Fruit fly (Drosophila melanogaster) whole organism, embryonic: ENCODE results near the gene CG43156.

Experiments
- Aef1 ChIP-seq: fragments of 200-800 bp; sonication (Bioruptor generic); IDR thresholded peaks from 3 replicates; pipeline ENCODE4 v1.3.6; 2022; ENCODE audit warnings: missing biosample characterization, missing genetic modification characterization
- B-H2 ChIP-seq: fragments of 200-800 bp; sonication (Bioruptor generic); optimal IDR thresholded peaks from 2 replicates; lab custom pipeline; 2018; ENCODE audit warnings: missing biosample characterization, mild to moderate bottlenecking, missing genetic modification characterization
- CG10147 ChIP-seq: fragments of 200-800 bp; sonication (Bioruptor generic); optimal IDR thresholded peaks from 2 replicates; lab custom pipeline; 2019; ENCODE audit warnings: missing biosample characterization, mild to moderate bottlenecking, missing genetic modification characterization, moderate library complexity
- CG12299 ChIP-seq: fragments of 200-800 bp; sonication (Bioruptor generic); optimal IDR thresholded peaks from 2 replicates; lab custom pipeline; 2018; ENCODE audit warnings: missing biosample characterization, mild to moderate bottlenecking, missing genetic modification characterization
- CG13424 ChIP-seq: fragments of 200-800 bp; sonication (Bioruptor generic); optimal IDR thresholded peaks from 2 replicates; lab custom pipeline; 2019; ENCODE audit warnings: missing biosample characterization, mild to moderate bottlenecking, missing genetic modification characterization, moderate library complexity
- CG14014 ChIP-seq: fragments of 200-800 bp; sonication (Bioruptor generic); IDR thresholded peaks from 2 replicates; pipeline ENCODE4 v1.3.6; 2022; ENCODE audit warnings: missing biosample characterization, missing genetic modification characterization
- CG15514 ChIP-seq: fragments of 200-800 bp; sonication (Bioruptor generic); optimal IDR thresholded peaks from 3 replicates; lab custom pipeline; 2017; ENCODE audit warnings: missing biosample characterization, missing genetic modification characterization, mild to moderate bottlenecking, moderate library complexity, missing genetic modification reagents
- CG17385 ChIP-seq: fragments of 200-800 bp; sonication (Bioruptor generic); optimal IDR thresholded peaks from 3 replicates; lab custom pipeline; 2018; ENCODE audit warnings: missing biosample characterization, mild to moderate bottlenecking, missing genetic modification characterization
- CG17829 ChIP-seq: fragments of 200-800 bp; optimal IDR thresholded peaks from 2 replicates; lab custom pipeline; 2019; ENCODE audit warnings: missing biosample characterization, mild to moderate bottlenecking, missing genetic modification characterization, moderate library complexity
- CG31441 ChIP-seq: fragments of 200-800 bp; sonication (Bioruptor generic); IDR thresholded peaks from 2 replicates; pipeline ENCODE4 v1.3.6; 2022; ENCODE audit warnings: missing biosample characterization, missing genetic modification characterization
- CG32772 ChIP-seq: fragments of 200-800 bp; sonication (Bioruptor generic); IDR thresholded peaks from 2 replicates; pipeline ENCODE4 v1.3.6; 2022; ENCODE audit warnings: missing biosample characterization, missing genetic modification characterization
- CG34376 ChIP-seq: fragments of 200-800 bp; sonication (Bioruptor generic); optimal IDR thresholded peaks from 2 replicates; lab custom pipeline; 2018; ENCODE audit warnings: missing biosample characterization, mild to moderate bottlenecking, missing genetic modification characterization
- CG3726 ChIP-seq: fragments of 200-800 bp; sonication (Bioruptor generic); IDR thresholded peaks from 3 replicates; pipeline ENCODE4, ENCODE4 v1.3.6; 2022; ENCODE audit warnings: missing biosample characterization, missing genetic modification characterization
- CG4282 ChIP-seq: fragments of 200-800 bp; sonication (Bioruptor generic); optimal IDR thresholded peaks from 2 replicates; lab custom pipeline; 2016; ENCODE audit warnings: missing biosample characterization, missing genetic modification characterization
- CG6765 ChIP-seq: fragments of 200-800 bp; sonication (Bioruptor generic); optimal IDR thresholded peaks from 3 replicates; lab custom pipeline; 2017; ENCODE audit warnings: missing biosample characterization, mild to moderate bottlenecking, missing genetic modification characterization
- CG7372 ChIP-seq: fragments of 200-800 bp; sonication (Bioruptor generic); IDR thresholded peaks from 2 replicates; pipeline ENCODE4 v1.3.6; 2022; ENCODE audit warnings: missing biosample characterization, missing genetic modification characterization
- CG7745 ChIP-seq: fragments of 200-800 bp; sonication (Bioruptor generic); optimal IDR thresholded peaks from 2 replicates; lab custom pipeline; 2018; ENCODE audit warnings: missing biosample characterization, mild to moderate bottlenecking, missing genetic modification characterization, moderate library complexity
- CG7839 ChIP-seq: fragments of 200-800 bp; sonication (Bioruptor generic); optimal IDR thresholded peaks from 3 replicates; lab custom pipeline; 2018; ENCODE audit warnings: missing biosample characterization, mild to moderate bottlenecking, missing genetic modification characterization, moderate library complexity
- CoRest ChIP-seq: fragments of 200-800 bp; sonication (Bioruptor generic); optimal IDR thresholded peaks from 3 replicates; lab custom pipeline; 2018; ENCODE audit warnings: missing biosample characterization, mild to moderate bottlenecking, missing genetic modification characterization, moderate library complexity
- Dref ChIP-seq: fragments of 200-800 bp; sonication (Bioruptor generic); IDR thresholded peaks from 2 replicates; pipeline ENCODE4 v1.3.6; 2022; ENCODE audit warnings: missing biosample characterization, missing genetic modification characterization
- E2f2 ChIP-seq: fragments of 200-800 bp; sonication (Bioruptor generic); IDR thresholded peaks from 2 replicates; pipeline ENCODE4 v1.3.6; 2022; ENCODE audit warnings: missing biosample characterization, missing genetic modification characterization
- Fer2 ChIP-seq: fragments of 200-800 bp; sonication (Bioruptor generic); optimal IDR thresholded peaks from 2 replicates; lab custom pipeline; 2018; ENCODE audit warnings: missing biosample characterization, mild to moderate bottlenecking, missing genetic modification characterization, moderate library complexity
- H15 ChIP-seq: fragments of 200-800 bp; sonication (Bioruptor generic); IDR thresholded peaks from 3 replicates; pipeline ENCODE4 v1.3.6; 2022; ENCODE audit warnings: missing biosample characterization, missing genetic modification characterization
- HLH4C ChIP-seq: fragments of 200-800 bp; sonication (Bioruptor generic); IDR thresholded peaks from 3 replicates; pipeline ENCODE4 v1.3.6; 2022; ENCODE audit warnings: missing biosample characterization, missing genetic modification characterization; ENCODE audit not compliant: partially characterized antibody
- HLHmδ ChIP-seq: fragments of 200-800 bp; sonication (Bioruptor generic); optimal IDR thresholded peaks from 2 replicates; lab custom pipeline; 2018; ENCODE audit warnings: missing biosample characterization, mild to moderate bottlenecking, missing genetic modification characterization, moderate library complexity
- Hey ChIP-seq: fragments of 200-800 bp; sonication (Bioruptor generic); optimal IDR thresholded peaks from 3 replicates; lab custom pipeline; 2018; ENCODE audit warnings: missing biosample characterization, mild to moderate bottlenecking, missing genetic modification characterization
- Hr39 ChIP-seq: fragments of >200 bp; optimal IDR thresholded peaks from 2 replicates; lab custom pipeline; 2017
- Hsf ChIP-seq: fragments of 200-800 bp; sonication (Bioruptor generic); optimal IDR thresholded peaks from 3 replicates; lab custom pipeline; 2016; ENCODE audit warnings: missing biosample characterization, missing genetic modification characterization
- Mad ChIP-seq: fragments of 200-800 bp; sonication (Bioruptor generic); optimal IDR thresholded peaks from 2 replicates; lab custom pipeline; 2016; ENCODE audit warnings: missing biosample characterization, missing genetic modification characterization
- NC2α ChIP-seq: fragments of 200-800 bp; sonication (Bioruptor generic); optimal IDR thresholded peaks from 2 replicates; lab custom pipeline; 2016; ENCODE audit warnings: missing biosample characterization, missing genetic modification characterization
- NFAT ChIP-seq: fragments of 200-800 bp; sonication (Bioruptor generic); IDR thresholded peaks from 2 replicates; pipeline ENCODE4 v1.3.6; 2022; ENCODE audit warnings: missing biosample characterization, missing genetic modification characterization
- Oli ChIP-seq: fragments of 200-800 bp; sonication (Bioruptor generic); optimal IDR thresholded peaks from 2 replicates; lab custom pipeline; 2018; ENCODE audit warnings: missing biosample characterization, mild to moderate bottlenecking, missing genetic modification characterization, moderate library complexity
- Rx ChIP-seq: fragments of 200-800 bp; sonication (Bioruptor generic); IDR thresholded peaks from 2 replicates; pipeline ENCODE4 v1.3.6; 2022; ENCODE audit warnings: missing biosample characterization, missing genetic modification characterization
- abd-A ChIP-seq: fragments of 200-800 bp; sonication (Bioruptor generic); optimal IDR thresholded peaks from 3 replicates; lab custom pipeline; 2019; ENCODE audit warnings: missing biosample characterization, mild to moderate bottlenecking, missing genetic modification characterization, moderate library complexity
- btn ChIP-seq: fragments of 200-800 bp; sonication (Bioruptor generic); optimal IDR thresholded peaks from 2 replicates; lab custom pipeline; 2016; ENCODE audit warnings: missing biosample characterization, missing genetic modification characterization
- fd96Cb ChIP-seq: fragments of 200-800 bp; sonication (Bioruptor generic); optimal IDR thresholded peaks from 2 replicates; lab custom pipeline; 2018; ENCODE audit warnings: missing biosample characterization, mild to moderate bottlenecking, missing genetic modification characterization, moderate library complexity
- insv ChIP-seq, 2 experiments: fragments of 200-800 bp; sonication (Bioruptor generic); optimal IDR thresholded peaks; 3 replicates each; lab custom pipeline; 2016 to 2018; ENCODE audit warnings: missing biosample characterization in 2 of 2, missing genetic modification characterization in 2 of 2
- lilli ChIP-seq: fragments of 200-800 bp; sonication (Bioruptor generic); optimal IDR thresholded peaks from 3 replicates; lab custom pipeline; 2016; ENCODE audit warnings: missing biosample characterization, missing genetic modification characterization
- lmd ChIP-seq: fragments of 200-800 bp; sonication (Bioruptor generic); IDR thresholded peaks from 2 replicates; pipeline ENCODE4 v1.3.6; 2022; ENCODE audit warnings: missing biosample characterization, missing genetic modification characterization
- nerfin-2 ChIP-seq: fragments of 200-800 bp; sonication (Bioruptor generic); IDR thresholded peaks from 2 replicates; pipeline ENCODE4 v1.3.6; 2022; ENCODE audit warnings: missing biosample characterization, missing genetic modification characterization; ENCODE audit not compliant: partially characterized antibody
- phol ChIP-seq: fragments of 200-800 bp; sonication (Bioruptor generic); optimal IDR thresholded peaks from 3 replicates; lab custom pipeline; 2018; ENCODE audit warnings: missing biosample characterization, mild to moderate bottlenecking, missing genetic modification characterization, moderate library complexity
- prd ChIP-seq, 3 experiments: fragments of >200 bp in 2 of 3; fragments of 200-800 bp in 1 of 3; sonication (Bioruptor generic) in 1 of 3; optimal IDR thresholded peaks in 2 of 3; IDR thresholded peaks in 1 of 3; 2 replicates in 2 of 3; 3 replicates in 1 of 3; pipeline versions ENCODE4 v1.3.6 to Lab custom; 2017 to 2022; ENCODE audit warnings: missing biosample characterization in 1 of 3, missing genetic modification characterization in 1 of 3
- pum ChIP-seq: fragments of 200-800 bp; sonication (Bioruptor generic); optimal IDR thresholded peaks from 2 replicates; lab custom pipeline; 2016; ENCODE audit warnings: missing biosample characterization, missing genetic modification characterization
- row ChIP-seq: fragments of 200-800 bp; sonication (Bioruptor generic); IDR thresholded peaks from 3 replicates; pipeline ENCODE4 v1.3.6; 2022; ENCODE audit warnings: missing biosample characterization, missing genetic modification characterization
- run ChIP-seq: fragments of 200-800 bp; sonication (Bioruptor generic); optimal IDR thresholded peaks from 3 replicates; lab custom pipeline; 2018; ENCODE audit warnings: missing biosample characterization, mild to moderate bottlenecking, missing genetic modification characterization
- sna ChIP-seq: fragments of 200-800 bp; sonication (Bioruptor generic); IDR thresholded peaks from 2 replicates; pipeline ENCODE4 v1.3.6; 2022; ENCODE audit warnings: missing biosample characterization, missing genetic modification characterization; ENCODE audit not compliant: partially characterized antibody
- tgo ChIP-seq: fragments of 200-800 bp; sonication (Bioruptor generic); IDR thresholded peaks from 3 replicates; pipeline ENCODE4 v1.3.6; 2022; ENCODE audit warnings: missing biosample characterization, missing genetic modification characterization
- tx ChIP-seq: fragments of 200-800 bp; sonication (Bioruptor generic); optimal IDR thresholded peaks from 2 replicates; lab custom pipeline; 2016; ENCODE audit warnings: missing biosample characterization, missing genetic modification characterization
- wek ChIP-seq: fragments of 200-800 bp; sonication (Bioruptor generic); optimal IDR thresholded peaks from 3 replicates; lab custom pipeline; 2018; ENCODE audit warnings: missing biosample characterization, mild to moderate bottlenecking, missing genetic modification characterization, moderate library complexity
- yki ChIP-seq: fragments of >200 bp; optimal IDR thresholded peaks from 3 replicates; lab custom pipeline; 2018
- zen ChIP-seq: fragments of 200-800 bp; sonication (Bioruptor generic); optimal IDR thresholded peaks from 3 replicates; lab custom pipeline; 2018; ENCODE audit warnings: missing biosample characterization, mild to moderate bottlenecking, missing genetic modification characterization, moderate library complexity

CG43156 gene

dm6 chrX:11920959-11921358 is 14.3 kb upstream of the CG43156 start (continued):
- peak; percentile 78 for TF ChIP-seq Fer2
- TF ChIP-seq yki (lab: Kevin White, UChicago): no peak
- peak; percentile 88 for TF ChIP-seq CG17385
- TF ChIP-seq tx (GFP tag; lab: Kevin White, UChicago): peak; percentile 70
- TF ChIP-seq lmd: peak; percentile 91
- peak; percentile 96 for TF ChIP-seq CoRest (tag; lab: Kevin White, UChicago)
- peak; percentile 82 for TF ChIP-seq CG34376 (GFP tag; lab: Kevin White, UChicago)
- peak; percentile 88 for TF ChIP-seq run (tag; lab: Kevin White, UChicago)
- TF ChIP-seq fd96Cb: peak; percentile 92
- peak; percentile 73 for TF ChIP-seq E2f2 (GFP tag; lab: Robert Waterston, UW)
- peak; percentile 34 for TF ChIP-seq Hey (tag; lab: Kevin White, UChicago)
- TF ChIP-seq CG7839 (tag; lab: Kevin White, UChicago): peak; percentile 96
- TF ChIP-seq Oli (tag; lab: Kevin White, UChicago): peak; percentile 93
- TF ChIP-seq sna (GFP tag; lab: Robert Waterston, UW): no peak
- peak; percentile 73 for TF ChIP-seq CG15514 (GFP tag; lab: Kevin White, UChicago)
- TF ChIP-seq Dref (GFP tag; lab: Robert Waterston, UW): no peak
- TF ChIP-seq NC2α (GFP tag; lab: Kevin White, UChicago): peak; percentile 32
- peak; percentile 74 for TF ChIP-seq abd-A
- TF ChIP-seq insv (GFP tag; optimal IDR thresholded peaks at IDR 0.05; lab: Kevin White, UChicago): peak in 1 of 2 experiments; percentile 58
- peak; percentile 74 for TF ChIP-seq pum (GFP tag; lab: Kevin White, UChicago)
- TF ChIP-seq zen: peak; percentile 76
- no peak for TF ChIP-seq HLH4C (GFP tag; lab: Robert Waterston, UW)
- no peak for TF ChIP-seq Hr39 (lab: Kevin White, UChicago)
- TF ChIP-seq wek (GFP tag; lab: Kevin White, UChicago): peak; percentile 67
- TF ChIP-seq B-H2: peak; percentile 63
- no peak for TF ChIP-seq CG7745 (tag; lab: Kevin White, UChicago)
- no peak for TF ChIP-seq nerfin-2 (GFP tag; lab: Robert Waterston, UW)
- peak; percentile 95 for TF ChIP-seq CG13424 (tag; lab: Kevin White, UChicago)
- TF ChIP-seq Mad (GFP tag; lab: Kevin White, UChicago): peak; percentile 53
- TF ChIP-seq row (GFP tag; lab: Robert Waterston, UW): peak; percentile 92
- peak; percentile 59; the same call in 1 of the 2 replicates for TF ChIP-seq Rx
- TF ChIP-seq CG6765 (GFP tag; lab: Kevin White, UChicago): peak; percentile 79
- TF ChIP-seq CG32772: peak; percentile 84
- TF ChIP-seq tgo: peak; percentile 91
- TF ChIP-seq lilli: peak; percentile 83
- TF ChIP-seq btn (GFP tag; lab: Kevin White, UChicago): no peak
- peak; percentile 87 for TF ChIP-seq CG12299
- TF ChIP-seq CG4282 (GFP tag; lab: Kevin White, UChicago): no peak
- TF ChIP-seq CG10147 (GFP tag; lab: Kevin White, UChicago): peak; percentile 92
- TF ChIP-seq H15: peak; percentile 72
- TF ChIP-seq HLHmδ (GFP tag; lab: Kevin White, UChicago): no peak
- peak; percentile 93 for TF ChIP-seq phol (tag; lab: Kevin White, UChicago)
- peak; percentile 78; the same call in 2 of the 3 replicates for TF ChIP-seq CG3726 (GFP tag; lab: Robert Waterston, UW)
- peak; percentile 96 for TF ChIP-seq CG31441 (GFP tag; lab: Robert Waterston, UW)
- no peak for TF ChIP-seq prd (optimal IDR thresholded peaks at IDR 0.05; lab: Kevin White, UChicago)
- TF ChIP-seq prd (GFP tag; IDR thresholded peaks at IDR 0.05; lab: Robert Waterston, UW): peak; percentile 90
- peak; percentile 88 for TF ChIP-seq CG7372 (GFP tag; lab: Robert Waterston, UW)
- TF ChIP-seq Aef1: peak; percentile 77
- peak; percentile 91 for TF ChIP-seq CG14014 (GFP tag; lab: Robert Waterston, UW)
- peak; percentile 62 for TF ChIP-seq NFAT
- peak; percentile 74 for TF ChIP-seq Hsf
- TF ChIP-seq CG17829 (tag; lab: Kevin White, UChicago): peak; percentile 93
